Fruit fly (Drosophila melanogaster) whole organism, pupa: ENCODE data around the gene ida.
A peak's percentile ranks its signal among the peaks of the same experiment; 100 is the strongest.

Experiments
- CG10348 ChIP-seq: fragments of 200-800 bp; sonication (Bioruptor generic); IDR thresholded peaks from 2 replicates; pipeline ENCODE4 v1.3.6; 2022; ENCODE audit warnings: missing biosample characterization, missing genetic modification characterization
- CG12605 ChIP-seq: fragments of 200-800 bp; sonication (Bioruptor generic); IDR thresholded peaks from 2 replicates; pipeline ENCODE4 v1.3.6; 2022; ENCODE audit warnings: missing biosample characterization, missing genetic modification characterization
- CG13204 ChIP-seq: fragments of 200-800 bp; sonication (Bioruptor generic); optimal IDR thresholded peaks from 2 replicates; lab custom pipeline; 2018; ENCODE audit warnings: missing biosample characterization, mild to moderate bottlenecking, missing genetic modification characterization, moderate library complexity
- CG14655 ChIP-seq: fragments of 200-800 bp; sonication (Bioruptor generic); optimal IDR thresholded peaks from 3 replicates; lab custom pipeline; 2017; ENCODE audit warnings: mild to moderate bottlenecking, missing biosample characterization, missing genetic modification reagents, missing genetic modification characterization
- CG15710 ChIP-seq: fragments of 200-800 bp; sonication (Bioruptor generic); optimal IDR thresholded peaks from 2 replicates; lab custom pipeline; 2018; ENCODE audit warnings: missing biosample characterization, mild to moderate bottlenecking, missing genetic modification characterization, moderate library complexity
- CG17806 ChIP-seq: fragments of 200-800 bp; sonication (Bioruptor generic); optimal IDR thresholded peaks from 2 replicates; lab custom pipeline; 2018; ENCODE audit warnings: missing biosample characterization, mild to moderate bottlenecking, missing genetic modification characterization, moderate library complexity
- CG32121 ChIP-seq: fragments of 200-800 bp; sonication (Bioruptor generic); IDR thresholded peaks from 2 replicates; pipeline ENCODE4 v1.3.6; 2022; ENCODE audit warnings: missing biosample characterization, missing genetic modification characterization
- CG34367 ChIP-seq: fragments of 200-800 bp; sonication (Bioruptor generic); optimal IDR thresholded peaks from 2 replicates; lab custom pipeline; 2018; ENCODE audit warnings: missing biosample characterization, mild to moderate bottlenecking, missing genetic modification characterization
- CG4496 ChIP-seq: fragments of 200-800 bp; sonication (Bioruptor generic); IDR thresholded peaks from 3 replicates; pipeline ENCODE4 v1.3.6; 2022; ENCODE audit warnings: missing biosample characterization, missing genetic modification characterization
- CG8159 ChIP-seq: fragments of 200-800 bp; sonication (Bioruptor generic); optimal IDR thresholded peaks from 3 replicates; lab custom pipeline; 2018; ENCODE audit warnings: missing biosample characterization, mild to moderate bottlenecking, missing genetic modification characterization, moderate library complexity
- CG8301 ChIP-seq: fragments of 200-800 bp; sonication (Bioruptor generic); optimal IDR thresholded peaks from 2 replicates; lab custom pipeline; 2018; ENCODE audit warnings: missing biosample characterization, mild to moderate bottlenecking, missing genetic modification characterization
- CG9948 ChIP-seq: fragments of 200-800 bp; sonication (Bioruptor generic); optimal IDR thresholded peaks from 2 replicates; lab custom pipeline; 2018; ENCODE audit warnings: missing biosample characterization, mild to moderate bottlenecking, missing genetic modification characterization, moderate library complexity
- D1 ChIP-seq: fragments of 200-800 bp; sonication (Bioruptor generic); optimal IDR thresholded peaks from 2 replicates; lab custom pipeline; 2018; ENCODE audit warnings: missing biosample characterization, mild to moderate bottlenecking, missing genetic modification characterization, moderate library complexity
- EcR ChIP-seq: fragments of 200-800 bp; sonication (Bioruptor generic); optimal IDR thresholded peaks from 3 replicates; lab custom pipeline; 2019; ENCODE audit warnings: missing biosample characterization, missing genetic modification characterization, mild to moderate bottlenecking, moderate library complexity, missing genetic modification reagents
- Ets98B ChIP-seq: fragments of 200-800 bp; sonication (Bioruptor generic); IDR thresholded peaks from 2 replicates; pipeline ENCODE4 v1.3.6; 2022; ENCODE audit warnings: missing biosample characterization, missing genetic modification characterization
- Pif1A ChIP-seq: fragments of 200-800 bp; sonication (Bioruptor generic); optimal IDR thresholded peaks from 3 replicates; lab custom pipeline; 2016; ENCODE audit warnings: missing biosample characterization, missing genetic modification characterization
- Pif1B ChIP-seq: fragments of 200-800 bp; sonication (Bioruptor generic); optimal IDR thresholded peaks from 3 replicates; lab custom pipeline; 2016; ENCODE audit warnings: missing biosample characterization, missing genetic modification characterization
- Snoo ChIP-seq: fragments of 200-800 bp; sonication (Bioruptor generic); optimal IDR thresholded peaks from 3 replicates; lab custom pipeline; 2017; ENCODE audit warnings: missing biosample characterization, mild to moderate bottlenecking, missing genetic modification characterization, inconsistent platforms
- fd96Ca ChIP-seq: fragments of 200-800 bp; sonication (Bioruptor generic); IDR thresholded peaks from 3 replicates; pipeline ENCODE4 v1.3.6; 2022; ENCODE audit warnings: missing biosample characterization, missing genetic modification characterization
- gl ChIP-seq: fragments of 200-800 bp; sonication (Bioruptor generic); optimal IDR thresholded peaks from 2 replicates; lab custom pipeline; 2018; ENCODE audit warnings: missing biosample characterization, mild to moderate bottlenecking, missing genetic modification characterization
- rn ChIP-seq: fragments of 200-800 bp; sonication (Bioruptor generic); IDR thresholded peaks from 2 replicates; pipeline ENCODE4 v1.3.6; 2022; ENCODE audit warnings: missing biosample characterization, missing genetic modification characterization

ida gene

DNA sequence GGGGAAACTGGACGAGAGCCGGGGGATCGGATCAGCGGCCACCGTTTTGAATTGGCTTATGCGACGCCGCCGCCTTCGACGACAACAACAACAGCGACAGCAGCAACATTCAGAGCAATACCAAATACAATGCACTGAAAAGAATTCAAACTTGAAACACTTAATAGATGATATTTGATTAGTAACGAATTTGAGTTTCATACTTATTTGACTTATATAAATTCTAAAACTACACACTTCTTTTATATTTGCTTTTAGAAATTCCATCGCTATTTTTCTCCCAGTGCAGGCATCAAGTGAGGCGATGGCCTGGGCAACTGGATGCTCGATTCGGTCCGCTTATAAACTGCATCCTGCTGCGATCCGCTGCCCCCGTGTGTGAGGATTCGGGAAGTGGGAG lies 37.1 kb upstream of the ida start:
- TF ChIP-seq CG12605 (GFP tag; lab: Robert Waterston, UW): peak; percentile 58; the same call in 1 of the 2 replicates
- TF ChIP-seq CG32121: no peak
- TF ChIP-seq rn (GFP tag; lab: Robert Waterston, UW): no peak
- peak; percentile 33 for TF ChIP-seq D1 (tag; lab: Kevin White, UChicago)
- TF ChIP-seq CG13204: peak; percentile 64
- TF ChIP-seq CG14655 (GFP tag; lab: Kevin White, UChicago): peak; percentile 47
- TF ChIP-seq gl (tag; lab: Kevin White, UChicago): peak; percentile 19
- peak; percentile 71 for TF ChIP-seq CG34367
- TF ChIP-seq Snoo (tag; lab: Kevin White, UChicago): peak; percentile 48
- TF ChIP-seq CG15710 (tag; lab: Kevin White, UChicago): peak; percentile 74
- peak; percentile 66 for TF ChIP-seq CG17806
- peak; percentile 54 for TF ChIP-seq Ets98B
- no peak for TF ChIP-seq EcR (GFP tag; lab: Kevin White, UChicago)
- peak; percentile 67 for TF ChIP-seq CG9948
- no peak for TF ChIP-seq fd96Ca
- peak; percentile 38 for TF ChIP-seq Pif1B (GFP tag; lab: Kevin White, UChicago)
- peak; percentile 48 for TF ChIP-seq Pif1A (GFP tag; lab: Kevin White, UChicago)
- peak; percentile 68 for TF ChIP-seq CG8159
- TF ChIP-seq CG10348 (GFP tag; lab: Robert Waterston, UW): no peak
- peak; percentile 52 for TF ChIP-seq CG8301 (tag; lab: Kevin White, UChicago)
- TF ChIP-seq CG4496 (GFP tag; lab: Robert Waterston, UW): peak; percentile 63; the same call in 1 of the 3 replicates

DNA sequence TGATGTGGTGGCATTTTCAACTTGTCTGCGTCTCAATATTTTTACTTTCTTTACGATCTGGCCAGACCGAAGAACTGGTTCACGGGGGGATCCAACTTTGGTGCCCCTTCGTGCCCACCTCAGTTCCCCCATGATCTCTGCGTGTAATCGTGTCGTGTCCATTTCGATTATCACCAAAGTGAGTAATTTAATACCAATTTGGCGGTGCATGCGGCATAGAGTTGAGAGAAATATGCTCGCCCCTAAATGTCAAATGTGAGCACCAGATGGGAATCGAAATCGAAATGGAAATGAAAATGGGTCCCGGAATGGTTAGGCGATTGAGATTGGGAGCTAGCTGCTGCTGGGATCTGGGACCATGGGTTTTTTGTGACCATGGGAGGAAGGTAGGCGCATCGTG lies 33.9 kb upstream of the ida start:
- 0 out of 3 replicates have a peak, but pooled peaks have one; percentile 10 for TF ChIP-seq CG4496 (GFP tag; lab: Robert Waterston, UW)
- TF ChIP-seq gl (tag; lab: Kevin White, UChicago): no peak

dm6 chr3L:3873094-3873493 lies 32.0 kb upstream of the ida start:
- TF ChIP-seq CG14655 (GFP tag; lab: Kevin White, UChicago) (no peak), EcR (GFP tag; lab: Kevin White, UChicago) (no peak), CG32121 (no peak), CG8159 (no peak), CG10348 (GFP tag; lab: Robert Waterston, UW) (no peak), CG4496 (GFP tag; lab: Robert Waterston, UW) (no peak), CG13204 (no peak), Pif1B (GFP tag; lab: Kevin White, UChicago) (no peak), CG15710 (tag; lab: Kevin White, UChicago) (no peak), rn (GFP tag; lab: Robert Waterston, UW) (no peak), gl (tag; lab: Kevin White, UChicago) (no peak), CG8301 (tag; lab: Kevin White, UChicago) (no peak), CG9948 (no peak), Snoo (tag; lab: Kevin White, UChicago) (no peak), fd96Ca (no peak)
- TF ChIP-seq, all 21 proteins: peak for 0

dm6 chr3L:3875004-3875403 lies 30.1 kb upstream of the ida start:
- TF ChIP-seq Ets98B: no peak
- TF ChIP-seq CG32121: no peak
- TF ChIP-seq Snoo (tag; lab: Kevin White, UChicago): no peak
- no peak for TF ChIP-seq CG10348 (GFP tag; lab: Robert Waterston, UW)
- TF ChIP-seq CG17806: no peak

- TF ChIP-seq CG12605 (GFP tag; lab: Robert Waterston, UW) (no peak), Pif1B (GFP tag; lab: Kevin White, UChicago) (no peak), CG8301 (tag; lab: Kevin White, UChicago) (no peak), CG15710 (tag; lab: Kevin White, UChicago) (no peak)
Observed at dm6 chr3L:3875996-3876395, 29.1 kb upstream of the ida start.

- TF ChIP-seq CG4496 (GFP tag; lab: Robert Waterston, UW): 0 out of 3 replicates have a peak, but pooled peaks have one; percentile 27
- no peak for TF ChIP-seq fd96Ca
Observed at dm6 chr3L:3876861-3877260, 28.3 kb upstream of the ida start.

DNA sequence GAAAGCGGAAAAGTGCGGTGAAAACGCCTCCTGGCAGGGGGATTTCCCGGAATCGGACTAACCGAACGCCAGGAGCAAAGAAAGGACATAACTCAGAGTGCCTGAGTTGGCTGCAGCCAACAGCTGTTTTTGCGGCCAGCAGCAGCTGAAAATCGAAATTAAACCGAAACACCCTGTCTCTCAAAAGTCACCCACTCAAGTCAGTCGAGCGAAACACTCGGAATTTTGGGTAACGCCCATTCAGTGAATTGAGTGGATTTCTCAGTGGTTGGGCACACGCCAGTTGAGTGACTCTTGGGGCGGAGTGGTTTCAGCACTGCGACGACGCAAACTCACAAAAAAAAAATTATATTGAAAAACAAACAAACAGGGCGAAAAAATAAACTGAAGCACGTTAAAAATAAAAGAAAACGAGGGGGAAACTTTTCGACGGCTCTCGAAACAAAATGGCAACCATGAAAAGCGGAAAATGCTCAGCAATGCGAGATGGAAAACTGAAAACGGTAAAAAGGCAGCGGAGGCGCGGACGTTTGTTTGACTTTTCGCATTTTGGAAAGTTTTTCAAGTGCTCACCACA lies 26.3 kb upstream of the ida start:
- TF ChIP-seq CG8301 (tag; lab: Kevin White, UChicago): peak; percentile 56
- peak; percentile 71 for TF ChIP-seq CG14655 (GFP tag; lab: Kevin White, UChicago)
- TF ChIP-seq EcR (GFP tag; lab: Kevin White, UChicago): no peak
- TF ChIP-seq CG4496 (GFP tag; lab: Robert Waterston, UW): peak; percentile 94
- TF ChIP-seq CG17806: peak; percentile 64
- TF ChIP-seq Snoo (tag; lab: Kevin White, UChicago): peak; percentile 76
- TF ChIP-seq CG8159: peak; percentile 71
- peak; percentile 69 for TF ChIP-seq CG15710 (tag; lab: Kevin White, UChicago)
- peak; percentile 92 for TF ChIP-seq Ets98B
- TF ChIP-seq CG34367: peak; percentile 65
- TF ChIP-seq CG32121: peak; percentile 92
- TF ChIP-seq D1 (tag; lab: Kevin White, UChicago): peak; percentile 16
- TF ChIP-seq CG9948: peak; percentile 53
- TF ChIP-seq fd96Ca: peak; percentile 90
- TF ChIP-seq CG13204: peak; percentile 77
- TF ChIP-seq rn (GFP tag; lab: Robert Waterston, UW): peak; percentile 80
- peak; percentile 91 for TF ChIP-seq gl (tag; lab: Kevin White, UChicago)
- no peak for TF ChIP-seq CG10348 (GFP tag; lab: Robert Waterston, UW)
- TF ChIP-seq Pif1A (GFP tag; lab: Kevin White, UChicago): peak; percentile 85
- peak; percentile 98 for TF ChIP-seq CG12605 (GFP tag; lab: Robert Waterston, UW)
- TF ChIP-seq Pif1B (GFP tag; lab: Kevin White, UChicago): peak; percentile 78
